Fruit fly (Drosophila melanogaster) whole organism, prepupa: ENCODE data around the gene ND-ASHI.

Experiments
- CG11294 ChIP-seq: fragments of 200-800 bp; sonication (Bioruptor generic); IDR thresholded peaks from 2 replicates; pipeline ENCODE4 v1.3.6; 2022; ENCODE audit warnings: missing biosample characterization, missing genetic modification characterization
- CG31627 ChIP-seq: fragments of 200-800 bp; sonication (Bioruptor generic); optimal IDR thresholded peaks from 3 replicates; lab custom pipeline; 2016; ENCODE audit warnings: missing biosample characterization, missing genetic modification characterization
- CG34406 ChIP-seq: fragments of 200-800 bp; sonication (Bioruptor generic); optimal IDR thresholded peaks from 3 replicates; lab custom pipeline; 2016; ENCODE audit warnings: missing biosample characterization, missing genetic modification characterization
- CG6808 ChIP-seq: fragments of 200-800 bp; sonication (Bioruptor generic); optimal IDR thresholded peaks from 3 replicates; lab custom pipeline; 2017; ENCODE audit warnings: missing biosample characterization, missing genetic modification characterization, mild to moderate bottlenecking, moderate library complexity, missing genetic modification reagents
- Lpt ChIP-seq: fragments of 200-800 bp; sonication (Bioruptor generic); optimal IDR thresholded peaks from 3 replicates; lab custom pipeline; 2016; ENCODE audit warnings: missing biosample characterization, missing genetic modification characterization
- Met ChIP-seq: fragments of 200-800 bp; sonication (Bioruptor generic); optimal IDR thresholded peaks from 3 replicates; lab custom pipeline; 2016; ENCODE audit warnings: missing biosample characterization, missing genetic modification characterization

- TF ChIP-seq CG11294 (GFP tag; lab: Robert Waterston, UW), result no peak
- no peak for TF ChIP-seq CG34406 (GFP tag; lab: Kevin White, UChicago)
- TF ChIP-seq Lpt, result peak; percentile 1
- no peak for TF ChIP-seq CG31627 (GFP tag; lab: Kevin White, UChicago)
- peak; percentile 7 for TF ChIP-seq Met
- TF ChIP-seq CG6808 (GFP tag; lab: Kevin White, UChicago), result peak; percentile 46
Measured at dm6 chrX:6705059-6705802, 26.3 kb upstream of the ND-ASHI start.
